Worm (Caenorhabditis elegans) whole organism, L2 larva: ENCODE data around the gene H03G16.6.

Experiments
- ama-1 ChIP-seq: fragments of 150-350 bp; optimal IDR thresholded peaks from 2 replicates; lab custom pipeline; 2018; ENCODE audit warnings: inconsistent platforms
- elt-1 ChIP-seq: fragments of 150-350 bp; optimal IDR thresholded peaks from 2 replicates; lab custom pipeline; 2014; ENCODE audit warnings: missing biosample characterization, missing genetic modification characterization
- fos-1 ChIP-seq: fragments of 150-350 bp; optimal IDR thresholded peaks from 2 replicates; lab custom pipeline; 2014; ENCODE audit warnings: missing biosample characterization, missing genetic modification characterization
- lin-39 ChIP-seq: fragments of 150-350 bp; optimal IDR thresholded peaks from 2 replicates; lab custom pipeline; 2014; ENCODE audit warnings: missing biosample characterization, missing genetic modification reagents, missing genetic modification characterization
- nhr-12 ChIP-seq: fragments of 150-350 bp; optimal IDR thresholded peaks from 2 replicates; lab custom pipeline; 2014; ENCODE audit warnings: missing biosample characterization, missing genetic modification characterization
- nhr-23 ChIP-seq: fragments of 150-350 bp; optimal IDR thresholded peaks from 2 replicates; lab custom pipeline; 2014; ENCODE audit warnings: missing biosample characterization, missing genetic modification reagents, missing genetic modification characterization
- nhr-237 ChIP-seq: fragments of 150-350 bp; optimal IDR thresholded peaks from 2 replicates; lab custom pipeline; 2014; ENCODE audit warnings: missing biosample characterization, missing genetic modification characterization
- snpc-4 ChIP-seq: fragments of 150-350 bp; optimal IDR thresholded peaks from 2 replicates; lab custom pipeline; 2014; ENCODE audit warnings: missing biosample characterization, missing genetic modification characterization
- unc-39 ChIP-seq: fragments of 150-350 bp; optimal IDR thresholded peaks from 2 replicates; lab custom pipeline; 2014; ENCODE audit warnings: missing biosample characterization, missing genetic modification characterization
- ztf-11 ChIP-seq: sonication (generic microtip); optimal IDR thresholded peaks from 2 replicates; lab custom pipeline; 2017; ENCODE audit warnings: missing biosample characterization, missing genetic modification characterization
- ztf-4 ChIP-seq: fragments of 150-350 bp; optimal IDR thresholded peaks from 2 replicates; lab custom pipeline; 2014; ENCODE audit warnings: missing biosample characterization, missing genetic modification characterization

DNA sequence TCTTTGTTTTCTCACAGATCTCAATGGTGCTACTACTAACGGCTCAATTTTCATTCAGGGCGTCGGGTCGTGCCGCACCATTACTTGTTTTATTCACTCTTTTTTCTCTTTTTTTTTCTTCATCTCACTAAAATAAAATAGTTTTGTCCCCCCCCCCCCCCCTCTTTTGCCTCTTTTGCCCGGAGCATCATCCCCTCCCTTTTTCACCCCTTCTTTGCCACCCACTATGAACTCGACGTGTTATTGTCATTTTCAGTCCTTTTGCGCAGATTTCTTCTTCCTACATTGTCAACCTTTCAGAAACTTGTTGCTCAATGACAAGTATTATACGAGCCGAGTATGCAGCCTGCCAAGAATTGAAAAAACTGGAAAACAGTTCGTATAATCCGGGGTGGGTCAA, 26.5 kb upstream of the H03G16.6 start, which contains the start of gene seb-3:
- TF ChIP-seq ztf-4 (tag; lab: Kevin White, UChicago) (no peak), elt-1 (tag; lab: Kevin White, UChicago) (no peak), nhr-23 (tag; lab: Kevin White, UChicago) (no peak), lin-39 (no peak), unc-39 (tag; lab: Kevin White, UChicago) (no peak), nhr-237 (no peak), snpc-4 (tag; lab: Kevin White, UChicago) (no peak), ama-1 (no peak), fos-1 (no peak), nhr-12 (tag; lab: Kevin White, UChicago) (no peak), ztf-11 (no peak)
